Worm (Caenorhabditis elegans): Measurements from ENCODE around the gene die-1.

The die-1 gene

ce11 chrII:10044961-10045360, 22.8 kb downstream of the die-1 start, which contains the start of the genes F52H3.11 and bath-38:
F52H3.11 (minus strand) TSS chrII:10045163.
bath-38 (minus strand) TSS chrII:10045270.
- no peak for TF ChIP-seq ceh-88 (GFP tag; IDR thresholded peaks at IDR 0.05)
- TF ChIP-seq C04F5.9 (tag; optimal IDR thresholded peaks at IDR 0.05): no peak
- TF ChIP-seq sox-4 (tag; optimal IDR thresholded peaks at IDR 0.05): no peak
- TF ChIP-seq nhr-11 (tag; optimal IDR thresholded peaks at IDR 0.05): no peak
- TF ChIP-seq mef-2 (tag; optimal IDR thresholded peaks at IDR 0.05): no peak
- peak; percentile 5 for TF ChIP-seq ama-1 (optimal IDR thresholded peaks at IDR 0.05)
- no peak for TF ChIP-seq fkh-4 (tag; optimal IDR thresholded peaks at IDR 0.05; ENCODE audit: borderline replicate concordance)
- no peak for TF ChIP-seq nhr-28 (tag; optimal IDR thresholded peaks at IDR 0.05)
- TF ChIP-seq xbp-1 (tag; optimal IDR thresholded peaks at IDR 0.05): peak; percentile 32
- TF ChIP-seq ces-1 (GFP tag; optimal IDR thresholded peaks at IDR 0.05): no peak
- peak; percentile 59 for TF ChIP-seq C16A3.4 (tag; optimal IDR thresholded peaks at IDR 0.05)
- peak; percentile 11 for TF ChIP-seq nhr-47 (tag; optimal IDR thresholded peaks at IDR 0.05)
- no peak for TF ChIP-seq unc-62 (GFP tag; optimal IDR thresholded peaks at IDR 0.05)
- no peak for TF ChIP-seq aly-2 (tag; optimal IDR thresholded peaks at IDR 0.05)
- no peak for TF ChIP-seq lin-15B (tag; optimal IDR thresholded peaks at IDR 0.05)
- TF ChIP-seq swsn-7 (tag; optimal IDR thresholded peaks at IDR 0.05): peak; percentile 36
- peak; percentile 39 for TF ChIP-seq tbx-2 (tag; optimal IDR thresholded peaks at IDR 0.05)
- TF ChIP-seq efl-1 (optimal IDR thresholded peaks at IDR 0.05): peak; percentile 54 to 56
- TF ChIP-seq efl-1 (GFP tag; optimal IDR thresholded peaks at IDR 0.05 in 1 of 2): peak; percentile 54 to 90
- no peak for TF ChIP-seq mdl-1 (tag; optimal IDR thresholded peaks at IDR 0.05)
- peak; percentile 51 for TF ChIP-seq nhr-20 (tag; optimal IDR thresholded peaks at IDR 0.05)
- TF ChIP-seq mep-1 (tag; optimal IDR thresholded peaks at IDR 0.05): peak; percentile 57
- TF ChIP-seq tlp-1 (tag; optimal IDR thresholded peaks at IDR 0.05): no peak
- TF ChIP-seq ets-5 (GFP tag; IDR thresholded peaks at IDR 0.05): no peak
- TF ChIP-seq sup-37 (GFP tag; optimal IDR thresholded peaks at IDR 0.05): no peak
- TF ChIP-seq nhr-12 (tag; optimal IDR thresholded peaks at IDR 0.05): no peak
- no peak for TF ChIP-seq lir-3 (tag; optimal IDR thresholded peaks at IDR 0.05; ENCODE audit: poor library complexity)
- TF ChIP-seq mab-9 (GFP tag; IDR thresholded peaks at IDR 0.05): no peak
- no peak for TF ChIP-seq grh-1 (GFP tag; IDR thresholded peaks at IDR 0.05)
- TF ChIP-seq dsc-1 (tag; optimal IDR thresholded peaks at IDR 0.05): no peak
- TF ChIP-seq lin-39 (tag; optimal IDR thresholded peaks at IDR 0.05): no peak
- no peak for TF ChIP-seq sptf-1 (tag; optimal IDR thresholded peaks at IDR 0.05)
- TF ChIP-seq rnt-1 (tag; optimal IDR thresholded peaks at IDR 0.05): peak; percentile 37
- peak; percentile 24 to 51 for TF ChIP-seq lin-35 (GFP tag; optimal IDR thresholded peaks at IDR 0.05)
- TF ChIP-seq hlh-4 (tag; optimal IDR thresholded peaks at IDR 0.05): no peak
- no peak for TF ChIP-seq Y116A8C.19 (tag; optimal IDR thresholded peaks at IDR 0.05; ENCODE audit: borderline replicate concordance)
- TF ChIP-seq blmp-1 (tag; optimal IDR thresholded peaks at IDR 0.05): peak; percentile 56
- peak; percentile 21 to 60 for TF ChIP-seq lsy-2 (tag; optimal IDR thresholded peaks at IDR 0.05)
- no peak for TF ChIP-seq nhr-90 (tag; optimal IDR thresholded peaks at IDR 0.05; ENCODE audit: poor library complexity)
- no peak for TF ChIP-seq egl-27 (tag; optimal IDR thresholded peaks at IDR 0.05)
- TF ChIP-seq pqm-1 (tag; optimal IDR thresholded peaks at IDR 0.05): no peak
- TF ChIP-seq fkh-10 (GFP tag; optimal IDR thresholded peaks at IDR 0.05): no peak
- TF ChIP-seq ceh-82 (tag; optimal IDR thresholded peaks at IDR 0.05): peak in 1 of 3 experiments; percentile 25
- no peak for TF ChIP-seq jun-1 (tag; optimal IDR thresholded peaks at IDR 0.05)
- TF ChIP-seq zag-1 (tag; optimal IDR thresholded peaks at IDR 0.05): no peak
- no peak for TF ChIP-seq ceh-8 (GFP tag; optimal IDR thresholded peaks at IDR 0.05)
- TF ChIP-seq ztf-4 (tag; optimal IDR thresholded peaks at IDR 0.05): peak; percentile 30
- TF ChIP-seq nhr-237 (tag; optimal IDR thresholded peaks at IDR 0.05): no peak
- TF ChIP-seq pag-3 (tag; optimal IDR thresholded peaks at IDR 0.05; ENCODE audit: borderline replicate concordance, insufficient read depth): no peak
- TF ChIP-seq nhr-77 (tag; optimal IDR thresholded peaks at IDR 0.05): no peak
- TF ChIP-seq C34B4.2 (tag; optimal IDR thresholded peaks at IDR 0.05): no peak
- no peak for TF ChIP-seq unc-86 (tag; optimal IDR thresholded peaks at IDR 0.05)
- TF ChIP-seq ztf-11 (tag; optimal IDR thresholded peaks at IDR 0.05): no peak
- TF ChIP-seq snu-23 (GFP tag; optimal IDR thresholded peaks at IDR 0.05): peak; percentile 54
- no peak for TF ChIP-seq fos-1 (tag; optimal IDR thresholded peaks at IDR 0.05)

Data from whole organism, L1 larva.